Fruit fly (Drosophila melanogaster): ENCODE data around the gene Elp4.
A peak's percentile ranks its signal among the peaks of the same experiment; 100 is the strongest.

DNA sequence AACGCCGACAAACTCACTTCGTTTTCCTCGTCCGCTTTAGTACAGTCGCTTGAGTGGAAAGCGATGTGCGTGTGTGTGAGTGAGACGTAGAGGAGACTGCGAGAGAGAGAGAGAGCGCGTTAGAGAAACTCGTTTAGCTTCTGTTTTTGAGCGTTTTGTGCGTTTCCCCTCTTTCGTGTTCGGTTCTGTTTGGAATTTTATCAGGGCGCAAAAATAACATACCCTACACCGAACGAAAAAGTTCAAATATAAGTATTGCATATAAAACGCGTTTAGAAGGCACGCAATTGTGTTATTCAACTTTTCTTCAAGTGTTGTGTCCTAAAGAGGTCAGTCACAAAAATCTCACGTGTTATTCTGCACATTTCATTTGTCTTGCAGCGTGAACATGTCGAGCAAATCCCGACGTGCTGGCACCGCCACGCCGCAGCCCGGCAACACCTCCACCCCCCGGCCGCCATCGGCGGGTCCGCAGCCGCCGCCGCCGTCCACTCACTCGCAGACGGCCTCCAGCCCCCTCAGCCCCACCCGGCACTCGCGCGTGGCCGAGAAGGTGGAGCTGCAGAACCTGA lies 19.1 kb downstream of the Elp4 start:
- peak; percentile 58 for TF ChIP-seq EcR (GFP tag; optimal IDR thresholded peaks at IDR 0.05)
- no peak for TF ChIP-seq CG8301 (tag; optimal IDR thresholded peaks at IDR 0.05)
- TF ChIP-seq CG9948 (tag; optimal IDR thresholded peaks at IDR 0.05), result no peak
- peak; percentile 63; the same call in 1 of the 2 replicates for TF ChIP-seq Ets98B (GFP tag; IDR thresholded peaks at IDR 0.05)
- no peak for TF ChIP-seq rn (GFP tag; IDR thresholded peaks at IDR 0.05)

Data from whole organism, pupa.